Worm (Caenorhabditis elegans) whole organism, L2 larva: Measurements from ENCODE around the gene D1014.2.

Experiments
- R02D3.7 ChIP-seq: fragments of 150-350 bp; optimal IDR thresholded peaks from 2 replicates; lab custom pipeline; 2014; ENCODE audit warnings: missing biosample characterization, missing genetic modification characterization
- aly-2 ChIP-seq: fragments of 150-350 bp; optimal IDR thresholded peaks from 2 replicates; lab custom pipeline; 2014; ENCODE audit warnings: missing biosample characterization, missing genetic modification characterization
- dmd-4 ChIP-seq: sonication (generic microtip); optimal IDR thresholded peaks from 2 replicates; lab custom pipeline; 2017; ENCODE audit warnings: missing biosample characterization, missing genetic modification characterization
- elt-1 ChIP-seq: fragments of 150-350 bp; optimal IDR thresholded peaks from 2 replicates; lab custom pipeline; 2014; ENCODE audit warnings: missing biosample characterization, missing genetic modification characterization
- fos-1 ChIP-seq: fragments of 150-350 bp; optimal IDR thresholded peaks from 2 replicates; lab custom pipeline; 2014; ENCODE audit warnings: missing biosample characterization, missing genetic modification characterization
- gmeb-1 ChIP-seq: fragments of 150-350 bp; optimal IDR thresholded peaks from 2 replicates; lab custom pipeline; 2014; ENCODE audit warnings: missing biosample characterization, missing genetic modification characterization
- lsy-2 ChIP-seq, 2 experiments: fragments of 150-350 bp in 1 of 2; sonication (generic microtip) in 1 of 2; optimal IDR thresholded peaks; 2 replicates each; lab custom pipeline; 2014 to 2017; ENCODE audit warnings: missing biosample characterization in 2 of 2, missing genetic modification characterization in 2 of 2
- mdl-1 ChIP-seq, 2 experiments: fragments of 150-350 bp in 1 of 2; sonication (generic microtip) in 1 of 2; optimal IDR thresholded peaks; 2 replicates each; lab custom pipeline; 2017; ENCODE audit warnings: missing biosample characterization in 2 of 2, missing genetic modification characterization in 2 of 2
- nhr-23 ChIP-seq: fragments of 150-350 bp; optimal IDR thresholded peaks from 2 replicates; lab custom pipeline; 2014; ENCODE audit warnings: missing biosample characterization, missing genetic modification reagents, missing genetic modification characterization
- nhr-237 ChIP-seq: fragments of 150-350 bp; optimal IDR thresholded peaks from 2 replicates; lab custom pipeline; 2014; ENCODE audit warnings: missing biosample characterization, missing genetic modification characterization
- peb-1 ChIP-seq: fragments of 150-350 bp; optimal IDR thresholded peaks from 2 replicates; lab custom pipeline; 2014; ENCODE audit warnings: missing biosample characterization, missing genetic modification characterization
- skn-1 ChIP-seq: sonication (generic microtip); optimal IDR thresholded peaks from 2 replicates; lab custom pipeline; 2017; ENCODE audit warnings: missing biosample characterization, missing genetic modification characterization
- snpc-4 ChIP-seq: fragments of 150-350 bp; optimal IDR thresholded peaks from 2 replicates; lab custom pipeline; 2014; ENCODE audit warnings: missing biosample characterization, missing genetic modification characterization
- unc-55 ChIP-seq: fragments of 150-350 bp; sonication (generic microtip); optimal IDR thresholded peaks from 3 replicates; lab custom pipeline; 2014; ENCODE audit warnings: missing biosample characterization, missing genetic modification reagents, missing genetic modification characterization
- unc-62 ChIP-seq: fragments of 150-350 bp; optimal IDR thresholded peaks from 2 replicates; lab custom pipeline; 2014; ENCODE audit warnings: missing biosample characterization, missing genetic modification reagents, missing genetic modification characterization
- ztf-1 ChIP-seq: fragments of 200-800 bp; sonication (Bioruptor generic); conservative IDR thresholded peaks from 2 replicates; pipeline ENCODE4 v1.3.6; 2022; ENCODE audit warnings: missing genetic modification characterization, missing compliant biosample characterization
- ztf-11 ChIP-seq: sonication (generic microtip); optimal IDR thresholded peaks from 2 replicates; lab custom pipeline; 2017; ENCODE audit warnings: missing biosample characterization, missing genetic modification characterization
- ztf-4 ChIP-seq: fragments of 150-350 bp; optimal IDR thresholded peaks from 2 replicates; lab custom pipeline; 2014; ENCODE audit warnings: missing biosample characterization, missing genetic modification characterization

The D1014.2 gene

ce11 chrV:8188421-8188820 is 44.7 kb downstream of the D1014.2 start, which contains the start of gene F20D6.15:
TSS of gene F20D6.15 (minus strand) at chrV:8188467.
- no peak for TF ChIP-seq elt-1
- TF ChIP-seq, all 48 proteins: peak for 0

- TF ChIP-seq dmd-4 (tag; lab: Kevin White, UChicago) = no peak
- TF ChIP-seq ztf-4 (tag; lab: Kevin White, UChicago) = no peak
- no peak for TF ChIP-seq snpc-4 (tag; lab: Kevin White, UChicago)
- TF ChIP-seq peb-1 (tag; lab: Kevin White, UChicago) = no peak
- TF ChIP-seq ztf-1 (GFP tag; lab: Robert Waterston, UW) = no peak
- no peak for TF ChIP-seq skn-1 (tag; lab: Kevin White, UChicago)
- TF ChIP-seq, all 48 proteins: peak for 0
Measured at ce11 chrV:8190016-8190415, 46.3 kb downstream of the D1014.2 start, which contains the start of gene F20D6.12. TSS of gene F20D6.12 (minus strand) at chrV:8190116.

ce11 chrV:8190430-8190829 is 46.7 kb downstream of the D1014.2 start, which contains the start of gene F20D6.1:
TSS of gene F20D6.1 (plus strand) at chrV:8190730.
- TF ChIP-seq gmeb-1 (tag; lab: Kevin White, UChicago) (no peak), unc-62 (GFP tag; lab: Kevin White, UChicago) (no peak), R02D3.7 (tag; lab: Kevin White, UChicago) (no peak), nhr-23 (tag; lab: Kevin White, UChicago) (no peak), ztf-11 (no peak), aly-2 (tag; lab: Kevin White, UChicago) (no peak), unc-55 (no peak), mdl-1 (tag; optimal IDR thresholded peaks at IDR 0.05; lab: Kevin White, UChicago) (no peak), fos-1 (no peak), lsy-2 (tag; optimal IDR thresholded peaks at IDR 0.05; lab: Kevin White, UChicago) (no peak), nhr-237 (no peak)
